Worm (Caenorhabditis elegans) whole organism, L4/young adult: ENCODE data around the gene T19C3.7.

Experiments
- W03F9.2 ChIP-seq: fragments of 150-350 bp; optimal IDR thresholded peaks from 2 replicates; lab custom pipeline; 2014; ENCODE audit warnings: missing biosample characterization, missing genetic modification characterization
- him-1 ChIP-seq: sonication (generic microtip); optimal IDR thresholded peaks from 2 replicates; lab custom pipeline; 2016; ENCODE audit warnings: missing genotype, missing genetic modification reagents, missing genetic modification characterization, missing compliant biosample characterization

DNA sequence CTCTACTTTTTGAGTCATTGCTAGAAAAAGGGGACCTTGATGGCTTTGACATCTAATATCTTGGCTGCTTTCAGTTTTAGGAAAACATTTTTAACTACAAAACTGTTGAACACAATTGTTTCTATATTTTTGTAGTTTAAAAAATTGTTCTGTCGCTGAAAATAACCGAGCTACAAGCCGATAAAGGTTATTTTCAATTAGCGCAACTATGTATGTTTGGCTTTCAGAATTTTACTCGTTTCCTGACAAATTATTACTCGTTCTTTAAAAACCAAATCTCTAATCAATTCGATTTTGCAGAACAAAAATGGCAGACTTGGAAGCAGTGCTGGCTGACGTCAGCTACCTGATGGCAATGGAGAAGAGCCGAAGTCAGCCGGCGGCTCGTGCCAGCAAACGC, 39.9 kb upstream of the T19C3.7 start, which contains the start of gene grk-2:
- TF ChIP-seq him-1 (tag; lab: Kevin White, UChicago) (no peak), W03F9.2 (tag; lab: Kevin White, UChicago) (no peak)
